Worm (Caenorhabditis elegans): Measurements from ENCODE around the gene abu-4.
A peak's percentile ranks its signal among the peaks of the same experiment; 100 is the strongest.

ce11 chrV:2259750-2260149 lies 14.9 kb upstream of the abu-4 start, which contains the start of gene nhr-182:
- TF ChIP-seq tbx-2 (tag; optimal IDR thresholded peaks at IDR 0.05) (no peak), unc-62 (GFP tag; optimal IDR thresholded peaks at IDR 0.05) (no peak), ceh-16 (tag; optimal IDR thresholded peaks at IDR 0.05) (no peak), pha-4 (tag; optimal IDR thresholded peaks at IDR 0.05) (peak; percentile 83), ceh-9 (tag; optimal IDR thresholded peaks at IDR 0.05) (no peak), nhr-23 (tag; optimal IDR thresholded peaks at IDR 0.05) (peak; percentile 3), mdl-1 (tag; optimal IDR thresholded peaks at IDR 0.05) (no peak)

All from whole organism, L3 larva.